Fruit fly (Drosophila melanogaster) whole organism, embryonic: ENCODE results near the gene Tmhs.

ENCODE experiments used
- Adf1 ChIP-seq: fragments of 200-800 bp; sonication (Bioruptor generic); IDR thresholded peaks from 2 replicates; pipeline ENCODE4 v1.3.6; 2022; ENCODE audit warnings: missing biosample characterization, missing genetic modification characterization
- Antp ChIP-seq: fragments of 200-800 bp; sonication (Bioruptor generic); optimal IDR thresholded peaks from 3 replicates; lab custom pipeline; 2016; ENCODE audit warnings: missing biosample characterization, missing genetic modification characterization
- Asciz ChIP-seq: fragments of 200-800 bp; sonication (Bioruptor generic); optimal IDR thresholded peaks from 2 replicates; lab custom pipeline; 2017; ENCODE audit warnings: missing biosample characterization, mild to moderate bottlenecking, missing genetic modification characterization, missing genetic modification reagents
- B-H1 ChIP-seq: fragments of 200-800 bp; sonication (Bioruptor generic); IDR thresholded peaks from 3 replicates; pipeline ENCODE4 v1.3.6; 2022; ENCODE audit warnings: missing biosample characterization, missing genetic modification characterization
- BtbVII ChIP-seq: fragments of 200-800 bp; sonication (Bioruptor generic); optimal IDR thresholded peaks from 3 replicates; lab custom pipeline; 2017; ENCODE audit warnings: missing biosample characterization, mild to moderate bottlenecking, missing genetic modification characterization
- Bteb2 ChIP-seq: fragments of 200-800 bp; sonication (Bioruptor generic); optimal IDR thresholded peaks from 2 replicates; lab custom pipeline; 2016; ENCODE audit warnings: missing biosample characterization, missing genetic modification characterization
- CG11093 ChIP-seq: fragments of 200-800 bp; sonication (Bioruptor generic); IDR thresholded peaks from 3 replicates; pipeline ENCODE4 v1.3.6; 2022; ENCODE audit warnings: missing biosample characterization, missing genetic modification characterization
- CG12155 ChIP-seq: fragments of 200-800 bp; sonication (Bioruptor generic); optimal IDR thresholded peaks from 3 replicates; lab custom pipeline; 2016; ENCODE audit warnings: missing biosample characterization, missing genetic modification characterization
- CG1233 ChIP-seq: fragments of 200-800 bp; sonication (Bioruptor generic); optimal IDR thresholded peaks from 4 replicates; lab custom pipeline; 2018; ENCODE audit warnings: missing biosample characterization, mild to moderate bottlenecking, missing genetic modification characterization
- CG12659 ChIP-seq: fragments of 200-800 bp; sonication (Bioruptor generic); optimal IDR thresholded peaks from 3 replicates; lab custom pipeline; 2017; ENCODE audit warnings: mild to moderate bottlenecking, missing biosample characterization, missing genetic modification reagents, missing genetic modification characterization
- CG14014 ChIP-seq: fragments of 200-800 bp; sonication (Bioruptor generic); IDR thresholded peaks from 2 replicates; pipeline ENCODE4 v1.3.6; 2022; ENCODE audit warnings: missing biosample characterization, missing genetic modification characterization
- CG15011 ChIP-seq: fragments of 200-800 bp; sonication (Bioruptor generic); optimal IDR thresholded peaks from 3 replicates; lab custom pipeline; 2018; ENCODE audit warnings: missing biosample characterization, mild to moderate bottlenecking, missing genetic modification characterization
- CG18619 ChIP-seq: fragments of 200-800 bp; sonication (Bioruptor generic); optimal IDR thresholded peaks from 3 replicates; lab custom pipeline; 2017; ENCODE audit warnings: missing biosample characterization, mild to moderate bottlenecking, missing genetic modification characterization
- CG2129 ChIP-seq: fragments of 200-800 bp; sonication (Bioruptor generic); IDR thresholded peaks from 2 replicates; pipeline ENCODE4 v1.3.6; 2022; ENCODE audit warnings: missing biosample characterization, missing genetic modification characterization; ENCODE audit not compliant: partially characterized antibody
- CG32532 ChIP-seq: fragments of 200-800 bp; sonication (Bioruptor generic); IDR thresholded peaks from 2 replicates; pipeline ENCODE4 v1.3.6; 2022; ENCODE audit warnings: missing biosample characterization, missing genetic modification characterization
- CG3281 ChIP-seq: fragments of 200-800 bp; sonication (Bioruptor generic); optimal IDR thresholded peaks from 3 replicates; lab custom pipeline; 2017; ENCODE audit warnings: missing biosample characterization, mild to moderate bottlenecking, missing genetic modification characterization
- CG34376 ChIP-seq: fragments of 200-800 bp; sonication (Bioruptor generic); optimal IDR thresholded peaks from 2 replicates; lab custom pipeline; 2018; ENCODE audit warnings: missing biosample characterization, mild to moderate bottlenecking, missing genetic modification characterization
- CG3838 ChIP-seq: fragments of 200-800 bp; sonication (Bioruptor generic); optimal IDR thresholded peaks from 3 replicates; lab custom pipeline; 2016; ENCODE audit warnings: missing biosample characterization, missing genetic modification characterization
- CG5245 ChIP-seq: fragments of 200-800 bp; sonication (Bioruptor generic); optimal IDR thresholded peaks from 3 replicates; lab custom pipeline; 2016; ENCODE audit warnings: missing biosample characterization, missing genetic modification characterization
- CG6854 ChIP-seq: fragments of 200-800 bp; sonication (Bioruptor generic); optimal IDR thresholded peaks from 3 replicates; lab custom pipeline; 2017; ENCODE audit warnings: missing biosample characterization, mild to moderate bottlenecking, missing genetic modification characterization
- CG7271 ChIP-seq: fragments of 200-800 bp; sonication (Bioruptor generic); optimal IDR thresholded peaks from 2 replicates; lab custom pipeline; 2018; ENCODE audit warnings: missing biosample characterization, mild to moderate bottlenecking, missing genetic modification characterization, moderate library complexity
- CG7987 ChIP-seq: fragments of 200-800 bp; sonication (Bioruptor generic); optimal IDR thresholded peaks from 2 replicates; lab custom pipeline; 2018; ENCODE audit warnings: missing biosample characterization, mild to moderate bottlenecking, missing genetic modification characterization, moderate library complexity
- CG9609 ChIP-seq: fragments of 200-800 bp; sonication (Bioruptor generic); optimal IDR thresholded peaks from 3 replicates; lab custom pipeline; 2016; ENCODE audit warnings: missing biosample characterization, missing genetic modification characterization
- Dll ChIP-seq: fragments of 200-800 bp; sonication (Bioruptor generic); IDR thresholded peaks from 4 replicates; pipeline ENCODE4 v1.3.6; 2022; ENCODE audit warnings: missing biosample characterization, missing genetic modification characterization; ENCODE audit not compliant: partially characterized antibody
- Doc2 ChIP-seq: fragments of 200-800 bp; sonication (Bioruptor generic); IDR thresholded peaks from 2 replicates; pipeline ENCODE4 v1.3.6; 2022; ENCODE audit warnings: missing biosample characterization, missing genetic modification characterization
- Eip74EF ChIP-seq, 2 experiments: fragments of 200-800 bp in 1 of 2; fragments of >200 bp in 1 of 2; sonication (Bioruptor generic) in 1 of 2; optimal IDR thresholded peaks; 2 replicates each; lab custom pipeline; 2017 to 2019; ENCODE audit warnings: missing biosample characterization in 2 of 2, missing genetic modification characterization in 2 of 2, mild to moderate bottlenecking in 1 of 2, moderate library complexity in 1 of 2
- Fer1 ChIP-seq: fragments of 200-800 bp; sonication (Bioruptor generic); optimal IDR thresholded peaks from 2 replicates; lab custom pipeline; 2017; ENCODE audit warnings: missing biosample characterization, mild to moderate bottlenecking, missing genetic modification characterization
- Fer3 ChIP-seq: fragments of 200-800 bp; sonication (Bioruptor generic); optimal IDR thresholded peaks from 2 replicates; lab custom pipeline; 2018; ENCODE audit warnings: missing biosample characterization, mild to moderate bottlenecking, missing genetic modification characterization, moderate library complexity
- HHEX ChIP-seq: fragments of 200-800 bp; sonication (Bioruptor generic); optimal IDR thresholded peaks from 3 replicates; lab custom pipeline; 2017; ENCODE audit warnings: missing biosample characterization, mild to moderate bottlenecking, missing genetic modification characterization, missing genetic modification reagents
- HLH54F ChIP-seq: fragments of 200-800 bp; sonication (Bioruptor generic); optimal IDR thresholded peaks from 3 replicates; lab custom pipeline; 2016; ENCODE audit warnings: missing biosample characterization, missing genetic modification characterization
- Mrtf ChIP-seq: fragments of 200-800 bp; sonication (Bioruptor generic); IDR thresholded peaks from 3 replicates; pipeline ENCODE4 v1.3.6; 2022; ENCODE audit warnings: missing biosample characterization, missing genetic modification characterization
- NC2β ChIP-seq: fragments of 200-800 bp; sonication (Bioruptor generic); optimal IDR thresholded peaks from 2 replicates; lab custom pipeline; 2016; ENCODE audit warnings: missing biosample characterization, missing genetic modification characterization
- Six4 ChIP-seq: fragments of 200-800 bp; sonication (Bioruptor generic); optimal IDR thresholded peaks from 2 replicates; lab custom pipeline; 2016; ENCODE audit warnings: missing biosample characterization, missing genetic modification characterization
- bbx ChIP-seq: fragments of 200-800 bp; sonication (Bioruptor generic); IDR thresholded peaks from 2 replicates; pipeline ENCODE4 v1.3.6; 2022; ENCODE audit warnings: missing biosample characterization, missing genetic modification characterization; ENCODE audit not compliant: partially characterized antibody
- chinmo ChIP-seq: fragments of 200-800 bp; sonication (Bioruptor generic); IDR thresholded peaks from 4 replicates; pipeline ENCODE4 v1.3.6; 2022; ENCODE audit warnings: missing biosample characterization, missing genetic modification characterization; ENCODE audit not compliant: partially characterized antibody
- chm ChIP-seq: fragments of 200-800 bp; sonication (Bioruptor generic); IDR thresholded peaks from 2 replicates; pipeline ENCODE4 v1.3.6; 2022; ENCODE audit warnings: missing biosample characterization, missing genetic modification characterization
- en ChIP-seq: fragments of 200-800 bp; sonication (Bioruptor generic); optimal IDR thresholded peaks from 2 replicates; lab custom pipeline; 2016; ENCODE audit warnings: missing biosample characterization, missing genetic modification characterization
- fd102C ChIP-seq: fragments of 200-800 bp; sonication (Bioruptor generic); optimal IDR thresholded peaks from 2 replicates; lab custom pipeline; 2018; ENCODE audit warnings: missing biosample characterization, mild to moderate bottlenecking, missing genetic modification characterization, moderate library complexity
- fru ChIP-seq: fragments of >200 bp; optimal IDR thresholded peaks from 2 replicates; lab custom pipeline; 2017
- gt ChIP-seq: fragments of 200-800 bp; sonication (Bioruptor generic); IDR thresholded peaks from 2 replicates; pipeline ENCODE4 v1.3.6; 2022; ENCODE audit warnings: missing biosample characterization, missing genetic modification characterization
- hb ChIP-seq: fragments of 200-800 bp; sonication (Bioruptor generic); IDR thresholded peaks from 3 replicates; pipeline ENCODE4 v1.3.6; 2022; ENCODE audit warnings: missing biosample characterization, missing genetic modification characterization; ENCODE audit not compliant: partially characterized antibody
- pros ChIP-seq: fragments of 200-800 bp; sonication (Bioruptor generic); optimal IDR thresholded peaks from 3 replicates; lab custom pipeline; 2019; ENCODE audit warnings: missing biosample characterization, mild to moderate bottlenecking, missing genetic modification characterization, moderate library complexity
- psq ChIP-seq: fragments of 200-800 bp; sonication (Bioruptor generic); optimal IDR thresholded peaks from 2 replicates; lab custom pipeline; 2017; ENCODE audit warnings: missing biosample characterization, missing genetic modification characterization
- scrt ChIP-seq: fragments of 200-800 bp; sonication (Bioruptor generic); optimal IDR thresholded peaks from 2 replicates; lab custom pipeline; 2018; ENCODE audit warnings: missing biosample characterization, mild to moderate bottlenecking, missing genetic modification characterization, moderate library complexity
- sim ChIP-seq: fragments of 200-800 bp; sonication (Bioruptor generic); IDR thresholded peaks from 2 replicates; pipeline ENCODE4 v1.3.6; 2022; ENCODE audit warnings: missing biosample characterization, missing genetic modification characterization
- sna ChIP-seq: fragments of 200-800 bp; sonication (Bioruptor generic); IDR thresholded peaks from 2 replicates; pipeline ENCODE4 v1.3.6; 2022; ENCODE audit warnings: missing biosample characterization, missing genetic modification characterization; ENCODE audit not compliant: partially characterized antibody
- sob ChIP-seq: fragments of 200-800 bp; sonication (Bioruptor generic); IDR thresholded peaks from 2 replicates; pipeline ENCODE4 v1.3.6; 2022; ENCODE audit warnings: missing biosample characterization, missing genetic modification characterization
- stwl ChIP-seq: fragments of 200-800 bp; sonication (Bioruptor generic); optimal IDR thresholded peaks from 3 replicates; lab custom pipeline; 2018; ENCODE audit warnings: missing biosample characterization, mild to moderate bottlenecking, missing genetic modification characterization, moderate library complexity
- unc-4 ChIP-seq: fragments of 200-800 bp; sonication (Bioruptor generic); IDR thresholded peaks from 2 replicates; pipeline ENCODE4 v1.3.6; 2022; ENCODE audit warnings: missing biosample characterization, missing genetic modification characterization; ENCODE audit not compliant: partially characterized antibody
- usp ChIP-seq: fragments of >200 bp; optimal IDR thresholded peaks from 2 replicates; lab custom pipeline; 2017; ENCODE audit warnings: missing biosample characterization, missing genetic modification characterization
- vvl ChIP-seq: fragments of 200-800 bp; sonication (Bioruptor generic); IDR thresholded peaks from 2 replicates; pipeline ENCODE4 v1.3.6; 2022; ENCODE audit warnings: missing biosample characterization, missing genetic modification characterization

Gene Tmhs

DNA sequence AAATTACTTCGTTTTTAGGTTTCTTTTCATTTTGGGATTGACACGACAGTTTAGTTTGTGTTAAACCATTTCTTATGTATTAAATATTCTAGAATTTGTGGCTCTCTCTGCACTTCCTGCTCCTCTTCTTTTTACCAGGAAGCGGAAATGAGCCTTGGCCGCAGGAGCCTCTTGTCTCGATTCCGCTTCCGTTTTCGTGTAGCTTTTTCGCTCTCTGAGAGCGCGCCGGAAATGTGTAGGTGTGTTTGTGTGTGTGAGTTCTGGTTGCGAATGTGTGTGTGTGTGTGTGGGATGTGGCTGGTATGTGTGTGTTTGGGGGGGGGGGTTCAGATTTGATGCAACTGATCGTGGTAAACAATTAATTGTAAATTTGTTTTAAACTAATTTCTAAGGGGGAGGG, 25.9 kb upstream of the Tmhs start (continued):
- peak; percentile 49 for TF ChIP-seq Fer1 (GFP tag; lab: Kevin White, UChicago)
- peak in 1 of 2 experiments; percentile 21 for TF ChIP-seq Eip74EF (GFP tag; optimal IDR thresholded peaks at IDR 0.05; lab: Kevin White, UChicago)
- peak; percentile 10 for TF ChIP-seq fd102C
- TF ChIP-seq CG1233: peak; percentile 55
- TF ChIP-seq CG15011: no peak
- TF ChIP-seq unc-4: no peak
- no peak for TF ChIP-seq chinmo (GFP tag; lab: Robert Waterston, UW)
- TF ChIP-seq CG12155 (GFP tag; lab: Kevin White, UChicago): no peak
- TF ChIP-seq gt: no peak
- no peak for TF ChIP-seq CG2129 (GFP tag; lab: Robert Waterston, UW)
- TF ChIP-seq CG34376 (GFP tag; lab: Kevin White, UChicago): peak; percentile 22
- no peak for TF ChIP-seq Doc2 (GFP tag; lab: Robert Waterston, UW)
- peak; percentile 17; the same call in 1 of the 2 replicates for TF ChIP-seq vvl (GFP tag; lab: Robert Waterston, UW)
- TF ChIP-seq CG5245 (GFP tag; lab: Kevin White, UChicago): peak; percentile 5
- no peak for TF ChIP-seq Dll (GFP tag; lab: Robert Waterston, UW)
- 0 out of 2 replicates have a peak, but pooled peaks have one; percentile 44 for TF ChIP-seq sim (GFP tag; lab: Robert Waterston, UW)
- no peak for TF ChIP-seq CG11093 (GFP tag; lab: Robert Waterston, UW)
- TF ChIP-seq Adf1: no peak
- TF ChIP-seq sna: no peak
- no peak for TF ChIP-seq NC2β (GFP tag; lab: Kevin White, UChicago)
- peak; percentile 12 for TF ChIP-seq Fer3
- TF ChIP-seq bbx: no peak
- TF ChIP-seq CG3838 (GFP tag; lab: Kevin White, UChicago): no peak
- no peak for TF ChIP-seq Antp
- no peak for TF ChIP-seq en
- TF ChIP-seq CG12659 (GFP tag; lab: Kevin White, UChicago): no peak
- no peak for TF ChIP-seq Mrtf (GFP tag; lab: Robert Waterston, UW)
- peak; percentile 19 for TF ChIP-seq CG6854 (GFP tag; lab: Kevin White, UChicago)
- TF ChIP-seq CG32532 (GFP tag; lab: Robert Waterston, UW): 0 out of 2 replicates have a peak, but pooled peaks have one; percentile 28
- TF ChIP-seq stwl: no peak
- no peak for TF ChIP-seq fru (lab: Kevin White, UChicago)
- TF ChIP-seq Asciz: peak; percentile 39
- TF ChIP-seq B-H1 (GFP tag; lab: Robert Waterston, UW): no peak
- TF ChIP-seq CG3281 (GFP tag; lab: Kevin White, UChicago): peak; percentile 56
- TF ChIP-seq CG9609: no peak
- no peak for TF ChIP-seq hb (GFP tag; lab: Robert Waterston, UW)
- TF ChIP-seq CG7987 (GFP tag; lab: Kevin White, UChicago): peak; percentile 45
- TF ChIP-seq CG18619: no peak
- TF ChIP-seq HLH54F (GFP tag; lab: Kevin White, UChicago): no peak
- peak; percentile 32 for TF ChIP-seq scrt (GFP tag; lab: Kevin White, UChicago)
- no peak for TF ChIP-seq usp
- no peak for TF ChIP-seq pros (GFP tag; lab: Kevin White, UChicago)
- TF ChIP-seq CG7271 (tag; lab: Kevin White, UChicago): peak; percentile 76
- TF ChIP-seq Six4 (GFP tag; lab: Kevin White, UChicago): no peak
- peak; percentile 9 for TF ChIP-seq BtbVII
- no peak for TF ChIP-seq CG14014 (GFP tag; lab: Robert Waterston, UW)
- no peak for TF ChIP-seq Bteb2 (GFP tag; lab: Kevin White, UChicago)
- TF ChIP-seq sob (GFP tag; lab: Robert Waterston, UW): no peak; the same call in 1 of the 2 replicates
- no peak; the same call in 1 of the 2 replicates for TF ChIP-seq chm (GFP tag; lab: Robert Waterston, UW)
- TF ChIP-seq HHEX: peak; percentile 45
- TF ChIP-seq psq (GFP tag; lab: Kevin White, UChicago): no peak
